Fruit fly (Drosophila melanogaster) whole organism, wandering third instar larva: ENCODE results near the gene Rheb.
A peak's percentile ranks its signal among the peaks of the same experiment; 100 is the strongest.

Experiments
- Abd-B ChIP-seq: fragments of >200 bp; optimal IDR thresholded peaks from 2 replicates; lab custom pipeline; 2017; ENCODE audit warnings: missing biosample characterization, missing genetic modification characterization
- Dfd ChIP-seq: fragments of >200 bp; optimal IDR thresholded peaks from 2 replicates; lab custom pipeline; 2017; ENCODE audit warnings: missing biosample characterization, missing genetic modification characterization
- Hr78 ChIP-seq: fragments of >200 bp; optimal IDR thresholded peaks from 2 replicates; lab custom pipeline; 2017; ENCODE audit warnings: missing biosample characterization, missing genetic modification characterization
- Myc ChIP-seq: fragments of >200 bp; optimal IDR thresholded peaks from 2 replicates; lab custom pipeline; 2017
- dl ChIP-seq, 2 experiments: fragments of 175-275, 200-275 bp in 1 of 2; fragments of 200-275 bp in 1 of 2; sonication (Bioruptor generic); optimal IDR thresholded peaks; lab custom pipeline; 2018; ENCODE audit warnings: mild to moderate bottlenecking in 2 of 2, missing biosample characterization in 2 of 2, missing genetic modification characterization in 2 of 2, moderate library complexity in 2 of 2; ENCODE audit not compliant: partially characterized antibody in 2 of 2, insufficient read depth in 1 of 2
- foxo ChIP-seq, 2 experiments: fragments of 200-800 bp; sonication (Bioruptor generic); optimal IDR thresholded peaks; 2 replicates in 1 of 2; 3 replicates in 1 of 2; lab custom pipeline; 2016 to 2017; ENCODE audit warnings: missing biosample characterization in 2 of 2, missing genetic modification characterization in 2 of 2
- fru ChIP-seq: fragments of 200-800 bp; sonication (Bioruptor generic); optimal IDR thresholded peaks from 3 replicates; lab custom pipeline; 2016; ENCODE audit warnings: missing biosample characterization, mild to moderate bottlenecking, missing genetic modification characterization
- h ChIP-seq: fragments of 200-800 bp; sonication (Bioruptor generic); optimal IDR thresholded peaks from 3 replicates; lab custom pipeline; 2016; ENCODE audit warnings: missing biosample characterization, mild to moderate bottlenecking, missing genetic modification characterization
- lola ChIP-seq: fragments of >200 bp; optimal IDR thresholded peaks from 2 replicates; lab custom pipeline; 2017; ENCODE audit warnings: missing biosample characterization, missing genetic modification characterization
- pan ChIP-seq: fragments of >200 bp; optimal IDR thresholded peaks from 2 replicates; lab custom pipeline; 2017
- psq ChIP-seq: fragments of 200-800 bp; sonication (Bioruptor generic); optimal IDR thresholded peaks from 3 replicates; lab custom pipeline; 2017; ENCODE audit warnings: missing biosample characterization, mild to moderate bottlenecking, missing genetic modification characterization, moderate library complexity
- sv ChIP-seq: fragments of 200-800 bp; sonication (Bioruptor generic); optimal IDR thresholded peaks from 3 replicates; lab custom pipeline; 2016; ENCODE audit warnings: missing biosample characterization, missing genetic modification characterization
- usp ChIP-seq: fragments of >200 bp; optimal IDR thresholded peaks from 2 replicates; lab custom pipeline; 2017; ENCODE audit warnings: missing biosample characterization, missing genetic modification characterization

DNA sequence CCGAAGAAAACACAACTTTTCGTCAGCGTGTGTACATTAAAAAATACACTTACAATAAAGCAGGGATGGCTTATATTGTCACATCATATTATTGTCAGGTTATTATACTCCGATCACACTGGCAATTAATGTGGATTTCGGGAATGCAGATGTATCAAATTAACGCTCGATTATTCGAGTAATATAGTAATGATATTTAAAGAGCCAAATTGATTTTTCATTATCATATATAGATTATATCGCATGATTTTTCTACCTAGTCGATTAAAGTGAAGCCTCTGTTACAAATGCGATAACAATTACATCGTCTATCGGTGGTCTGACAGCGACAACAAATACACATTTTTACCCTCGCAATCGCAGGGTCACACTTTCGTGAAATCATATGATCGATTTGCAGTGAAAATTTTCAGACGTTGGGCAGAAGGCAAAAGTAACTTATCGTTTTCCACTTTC, 22.7 kb downstream of the Rheb start, which contains the start of the genes noi and Vha26:
- TF ChIP-seq dl (GFP tag; optimal IDR thresholded peaks at IDR 0.05; lab: Kevin White, UChicago; ENCODE audit: insufficient read depth in 1 of 2, partially characterized antibody in 2 of 2) (no peak), usp (GFP tag; lab: Kevin White, UChicago) (no peak), pan (no peak), Myc (lab: Kevin White, UChicago) (no peak), sv (GFP tag; lab: Kevin White, UChicago) (peak; percentile 17), lola (GFP tag; lab: Kevin White, UChicago) (no peak), fru (no peak), psq (peak; percentile 17), foxo (GFP tag; optimal IDR thresholded peaks at IDR 0.05; lab: Kevin White, UChicago) (peak in 1 of 2 experiments; percentile 25), Hr78 (GFP tag; lab: Kevin White, UChicago) (peak; percentile 80), Abd-B (GFP tag; lab: Kevin White, UChicago) (peak; percentile 10), h (GFP tag; lab: Kevin White, UChicago) (no peak), Dfd (GFP tag; lab: Kevin White, UChicago) (no peak)
